Fruit fly (Drosophila melanogaster): ENCODE data around the gene sty.
A peak's percentile ranks its signal among the peaks of the same experiment; 100 is the strongest.

sty gene

DNA sequence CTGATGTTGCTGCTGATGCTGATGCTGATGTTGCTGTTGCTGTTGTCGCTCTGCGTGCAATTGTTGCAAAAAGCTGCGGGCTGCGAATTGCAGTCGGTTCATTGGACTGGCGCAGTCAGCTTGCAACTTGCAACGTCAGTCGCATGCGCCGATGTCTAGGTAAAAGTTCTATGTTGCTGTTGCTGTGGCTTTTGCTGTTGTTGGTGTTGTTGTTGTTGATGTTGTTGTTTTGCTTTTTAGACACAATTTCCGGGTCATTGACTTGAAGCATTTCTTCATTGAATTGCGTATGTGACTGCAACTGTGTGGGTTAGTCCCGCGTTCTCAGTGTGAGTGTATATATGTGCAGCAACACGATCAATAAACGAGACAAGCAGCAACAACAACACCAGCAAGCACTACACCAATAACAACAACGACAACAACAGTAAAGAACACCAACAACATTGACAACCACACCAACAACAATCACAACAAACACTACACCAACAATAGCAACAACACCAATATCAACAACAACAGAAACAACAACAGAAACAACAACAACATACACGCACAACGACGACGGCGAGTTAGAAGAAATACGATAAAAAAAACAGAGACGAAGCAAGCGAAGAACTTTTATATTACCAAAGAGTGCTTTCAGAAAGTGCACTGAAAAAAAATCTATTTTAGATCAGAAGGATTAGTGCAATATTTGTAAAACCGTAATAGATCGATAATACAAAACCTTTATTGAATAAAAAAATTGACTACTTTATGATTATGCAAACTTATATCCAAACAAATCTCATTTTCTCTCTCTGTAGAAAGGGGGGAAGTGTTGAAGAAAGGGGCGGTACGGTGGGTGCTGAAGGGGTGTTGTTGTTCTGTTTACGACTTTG is 30.5 kb downstream of the sty start (continued):
- TF ChIP-seq Sox15 (GFP tag; optimal IDR thresholded peaks at IDR 0.05), result no peak
- no peak for TF ChIP-seq CG7368 (GFP tag; optimal IDR thresholded peaks at IDR 0.05)
- TF ChIP-seq CG3032 (tag; optimal IDR thresholded peaks at IDR 0.05), result peak; percentile 94
- peak; percentile 79 for TF ChIP-seq Eip78C (GFP tag)
- no peak for TF ChIP-seq Smox (GFP tag; optimal IDR thresholded peaks at IDR 0.05)
- no peak for TF ChIP-seq vri (GFP tag; optimal IDR thresholded peaks at IDR 0.05)
- no peak for TF ChIP-seq CG31627 (GFP tag; optimal IDR thresholded peaks at IDR 0.05)
- TF ChIP-seq svp (GFP tag), result no peak
- no peak for TF ChIP-seq pdm3 (GFP tag; optimal IDR thresholded peaks at IDR 0.05)
- TF ChIP-seq CG11762 (GFP tag; optimal IDR thresholded peaks at IDR 0.05; ENCODE audit: insufficient read depth), result no peak
- TF ChIP-seq cyc (GFP tag; optimal IDR thresholded peaks at IDR 0.05), result no peak
- no peak for TF ChIP-seq Lpt (GFP tag; optimal IDR thresholded peaks at IDR 0.05)
- no peak for TF ChIP-seq CG1621 (tag; optimal IDR thresholded peaks at IDR 0.05)
- peak; percentile 88 for TF ChIP-seq CG10669 (GFP tag; optimal IDR thresholded peaks at IDR 0.05)
- TF ChIP-seq net (GFP tag; optimal IDR thresholded peaks at IDR 0.05), result peak; percentile 85
- peak; percentile 89 for TF ChIP-seq CG34406 (GFP tag; optimal IDR thresholded peaks at IDR 0.05)
- TF ChIP-seq CG3919 (GFP tag; optimal IDR thresholded peaks at IDR 0.05), result peak; percentile 16
- TF ChIP-seq CG10631 (GFP tag; optimal IDR thresholded peaks at IDR 0.05), result peak; percentile 95
- TF ChIP-seq CG11902 (GFP tag; optimal IDR thresholded peaks at IDR 0.05), result peak; percentile 63
- TF ChIP-seq CG11294 (GFP tag; IDR thresholded peaks at IDR 0.05), result peak; percentile 59
- TF ChIP-seq fd59A (GFP tag; optimal IDR thresholded peaks at IDR 0.05), result no peak
- TF ChIP-seq Blimp-1 (GFP tag; optimal IDR thresholded peaks at IDR 0.05), result peak; percentile 85
- no peak for TF ChIP-seq Hr38 (GFP tag; optimal IDR thresholded peaks at IDR 0.05)

DNA sequence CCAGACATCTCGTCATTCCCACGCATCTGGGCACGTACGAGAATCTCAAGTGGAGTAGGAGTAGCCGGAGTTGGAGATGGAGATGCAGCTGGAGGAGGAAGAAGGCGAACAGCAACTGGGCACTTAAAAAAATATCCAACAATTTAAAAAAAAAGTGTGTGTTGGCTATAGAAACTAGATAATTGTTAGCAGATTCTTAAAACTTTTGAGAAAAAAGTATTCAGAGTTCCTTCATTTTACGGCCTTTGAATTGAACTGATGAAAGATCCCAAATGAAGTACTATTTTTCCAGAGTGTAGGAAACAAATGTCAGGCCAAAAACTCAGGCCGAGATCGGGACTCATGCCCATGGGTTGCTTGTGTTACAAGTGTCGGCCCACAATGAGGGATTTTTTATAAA is 32.9 kb downstream of the sty start:
- TF ChIP-seq CG8632 (GFP tag; optimal IDR thresholded peaks at IDR 0.05), result peak; percentile 55
- peak; percentile 84 for TF ChIP-seq Ets96B (tag; optimal IDR thresholded peaks at IDR 0.05)
- TF ChIP-seq lz (GFP tag; optimal IDR thresholded peaks at IDR 0.05), result peak; percentile 64
- TF ChIP-seq Hr4 (GFP tag; optimal IDR thresholded peaks at IDR 0.05), result peak; percentile 41
- peak; percentile 43 for TF ChIP-seq CG11902 (GFP tag; optimal IDR thresholded peaks at IDR 0.05)
- TF ChIP-seq CG10631 (GFP tag; optimal IDR thresholded peaks at IDR 0.05), result peak; percentile 76
- TF ChIP-seq CG7368 (GFP tag; optimal IDR thresholded peaks at IDR 0.05), result peak; percentile 58
- TF ChIP-seq CG16779 (tag; optimal IDR thresholded peaks at IDR 0.05), result peak; percentile 44
- TF ChIP-seq Sox15 (GFP tag; optimal IDR thresholded peaks at IDR 0.05), result peak; percentile 58
- TF ChIP-seq CG8119 (GFP tag; IDR thresholded peaks at IDR 0.05), result peak; percentile 46; the same call in 1 of the 3 replicates
- TF ChIP-seq achi (GFP tag; optimal IDR thresholded peaks at IDR 0.05), result peak; percentile 71
- TF ChIP-seq CG11294 (GFP tag; IDR thresholded peaks at IDR 0.05), result no peak
- TF ChIP-seq dsx (GFP tag; optimal IDR thresholded peaks at IDR 0.05; ENCODE audit: poor library complexity, severe bottlenecking), result peak; percentile 70
- peak; percentile 73 for TF ChIP-seq acj6 (GFP tag; optimal IDR thresholded peaks at IDR 0.05)
- TF ChIP-seq Smox (GFP tag; optimal IDR thresholded peaks at IDR 0.05), result peak; percentile 80
- peak; percentile 58 for TF ChIP-seq fd59A (GFP tag; optimal IDR thresholded peaks at IDR 0.05)
- TF ChIP-seq topi (GFP tag; optimal IDR thresholded peaks at IDR 0.05), result peak; percentile 77
- TF ChIP-seq pdm3 (GFP tag; optimal IDR thresholded peaks at IDR 0.05), result peak; percentile 73
- TF ChIP-seq eg (GFP tag; IDR thresholded peaks at IDR 0.05), result peak; percentile 43; the same call in 1 of the 3 replicates
- TF ChIP-seq CG10669 (GFP tag; optimal IDR thresholded peaks at IDR 0.05), result peak; percentile 83
- no peak for TF ChIP-seq CG6854 (GFP tag; optimal IDR thresholded peaks at IDR 0.05)
- peak; percentile 47 for TF ChIP-seq net (GFP tag; optimal IDR thresholded peaks at IDR 0.05)
- no peak for TF ChIP-seq fd85E (GFP tag; optimal IDR thresholded peaks at IDR 0.05)
- peak; percentile 65 for TF ChIP-seq CG32006 (GFP tag; optimal IDR thresholded peaks at IDR 0.05)
- TF ChIP-seq CG31627 (GFP tag; optimal IDR thresholded peaks at IDR 0.05), result peak; percentile 78
- peak; percentile 73 for TF ChIP-seq esn (GFP tag; optimal IDR thresholded peaks at IDR 0.05)
- peak; percentile 65 for TF ChIP-seq CG9139 (GFP tag; optimal IDR thresholded peaks at IDR 0.05)
- peak; percentile 69 for TF ChIP-seq CG1621 (tag; optimal IDR thresholded peaks at IDR 0.05)
- TF ChIP-seq CG6792 (GFP tag; optimal IDR thresholded peaks at IDR 0.05), result peak; percentile 80
- TF ChIP-seq ss (GFP tag; optimal IDR thresholded peaks at IDR 0.05), result peak in 1 of 2 experiments; percentile 39
- peak; percentile 44 for TF ChIP-seq Ets21C (GFP tag; optimal IDR thresholded peaks at IDR 0.05)
- TF ChIP-seq svp (GFP tag), result peak; percentile 91
- no peak for TF ChIP-seq Eip93F (GFP tag; optimal IDR thresholded peaks at IDR 0.05)
- no peak for TF ChIP-seq Lpt (GFP tag; optimal IDR thresholded peaks at IDR 0.05)
- TF ChIP-seq CG6808 (GFP tag; optimal IDR thresholded peaks at IDR 0.05), result peak; percentile 77
- peak; percentile 83 for TF ChIP-seq CG6163 (GFP tag; IDR thresholded peaks at IDR 0.05)
- TF ChIP-seq Hr39 (GFP tag; optimal IDR thresholded peaks at IDR 0.05), result peak; percentile 79
- TF ChIP-seq vri (GFP tag; optimal IDR thresholded peaks at IDR 0.05), result peak; percentile 29
